Fruit fly (Drosophila melanogaster): ENCODE data around the gene CG17292.

The CG17292 gene

dm6 chr2L:8365701-8366643 is 4.3 kb upstream of the CG17292 start, which contains the start of gene Pp2A-29B:
Pp2A-29B (plus strand) TSS chr2L:8366038.
- TF ChIP-seq tin (GFP tag; optimal IDR thresholded peaks at IDR 0.05) (peak; percentile 0), pzg (GFP tag; optimal IDR thresholded peaks at IDR 0.05) (peak; percentile 64), sens (GFP tag) (peak; percentile 37), bcd (GFP tag; optimal IDR thresholded peaks at IDR 0.05) (peak; percentile 20), CG12155 (GFP tag; optimal IDR thresholded peaks at IDR 0.05) (peak; percentile 16), slou (GFP tag; optimal IDR thresholded peaks at IDR 0.05) (peak; percentile 59), Gug (GFP tag; IDR thresholded peaks at IDR 0.05) (peak; percentile 8; the same call in 1 of the 4 replicates), CG17612 (GFP tag; IDR thresholded peaks at IDR 0.05) (no peak), grau (tag; optimal IDR thresholded peaks at IDR 0.05) (peak; percentile 45), eyg (GFP tag; optimal IDR thresholded peaks at IDR 0.05) (no peak), fd102C (GFP tag; optimal IDR thresholded peaks at IDR 0.05) (no peak), CG34376 (GFP tag; optimal IDR thresholded peaks at IDR 0.05) (peak; percentile 21), hkb (optimal IDR thresholded peaks at IDR 0.05) (no peak), hkb (GFP tag; IDR thresholded peaks at IDR 0.05) (no peak), pnt (GFP tag; optimal IDR thresholded peaks at IDR 0.05) (no peak), Abd-B (GFP tag; optimal IDR thresholded peaks at IDR 0.05) (peak; percentile 46), CG13123 (GFP tag; optimal IDR thresholded peaks at IDR 0.05) (no peak), cg (GFP tag; optimal IDR thresholded peaks at IDR 0.05) (peak; percentile 98), CG43689 (GFP tag; IDR thresholded peaks at IDR 0.05) (no peak), wek (GFP tag; optimal IDR thresholded peaks at IDR 0.05) (no peak), CG14860 (GFP tag; IDR thresholded peaks at IDR 0.05; ENCODE audit: partially characterized antibody) (peak; percentile 100), wdn (GFP tag; IDR thresholded peaks at IDR 0.05) (no peak), hb (GFP tag; IDR thresholded peaks at IDR 0.05; ENCODE audit: partially characterized antibody) (peak; percentile 99), Hey (tag; optimal IDR thresholded peaks at IDR 0.05) (no peak), ap (GFP tag; IDR thresholded peaks at IDR 0.05) (no peak), Med (GFP tag) (peak; percentile 57), ERR (GFP tag; optimal IDR thresholded peaks at IDR 0.05) (no peak), CG15696 (tag; optimal IDR thresholded peaks at IDR 0.05) (peak; percentile 35), CG34224 (GFP tag; IDR thresholded peaks at IDR 0.05; ENCODE audit: partially characterized antibody) (peak; percentile 97), dmrt11E (tag; optimal IDR thresholded peaks at IDR 0.05) (peak; percentile 46), YL-1 (GFP tag; optimal IDR thresholded peaks at IDR 0.05) (peak; percentile 65), slbo (GFP tag; IDR thresholded peaks at IDR 0.05) (peak; percentile 56; the same call in 1 of the 2 replicates), Awh (GFP tag; IDR thresholded peaks at IDR 0.05) (no peak), salm (tag; optimal IDR thresholded peaks at IDR 0.05) (no peak), CG2129 (GFP tag; IDR thresholded peaks at IDR 0.05; ENCODE audit: partially characterized antibody) (peak; percentile 99), Opbp (GFP tag; IDR thresholded peaks at IDR 0.05; ENCODE audit: partially characterized antibody) (peak; percentile 96), CG1603 (tag; optimal IDR thresholded peaks at IDR 0.05) (no peak), knrl (GFP tag; IDR thresholded peaks at IDR 0.05; ENCODE audit: partially characterized antibody) (peak; percentile 100), inv (GFP tag; IDR thresholded peaks at IDR 0.05; ENCODE audit: partially characterized antibody) (peak; percentile 100), CG8478 (optimal IDR thresholded peaks at IDR 0.05) (peak; percentile 84), Chrac-16 (GFP tag; optimal IDR thresholded peaks at IDR 0.05) (no peak), Lhr (GFP tag; optimal IDR thresholded peaks at IDR 0.05) (peak; percentile 44), fu2 (GFP tag; optimal IDR thresholded peaks at IDR 0.05) (no peak), wor (GFP tag; IDR thresholded peaks at IDR 0.05) (no peak), CG10565 (GFP tag; optimal IDR thresholded peaks at IDR 0.05) (no peak), CG9876 (GFP tag; optimal IDR thresholded peaks at IDR 0.05) (no peak), CG2202 (tag; optimal IDR thresholded peaks at IDR 0.05) (no peak), CG1832 (GFP tag; optimal IDR thresholded peaks at IDR 0.05) (no peak), Dek (tag; optimal IDR thresholded peaks at IDR 0.05) (peak; percentile 12)
